In the genomic region with DNA sequence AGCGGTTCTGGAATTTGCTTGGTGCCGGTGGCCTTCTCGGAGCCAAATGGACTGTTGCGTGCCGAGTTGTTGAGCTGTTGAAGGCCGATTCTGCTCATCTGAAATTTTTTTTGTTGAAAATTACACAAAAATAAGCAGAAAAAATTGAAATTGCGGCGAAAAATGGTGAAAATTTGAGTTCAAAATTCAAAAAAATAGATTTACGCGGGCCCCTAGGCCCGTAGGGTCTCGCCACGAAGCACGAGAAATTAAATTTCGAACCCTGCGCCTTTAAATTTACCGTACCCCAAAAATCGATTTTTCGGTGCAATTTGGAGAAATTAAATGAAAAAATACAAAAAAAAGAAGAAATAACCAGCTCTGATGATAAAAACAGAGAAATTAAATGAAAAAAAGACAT, we compare ENCODE assay signal across 2 worm cellular contexts.
A peak's percentile ranks its signal among the peaks of the same experiment; 100 is the strongest.
TF ChIP-seq lines count a peak whose summit lies in the region.

Gene gmn-1, minus strand, starts transcription at position 98 of the 400 bp plus-strand sequence.

TF ChIP-seq in whole organism, L4 larva, 104 proteins besides CTCF, POLR2A, EP300 and RAD21 (continued from another document):
- TF ChIP-seq gei-8 (GFP tag; optimal IDR thresholded peaks at IDR 0.05; lab: Kevin White, UChicago) (no peak), daf-19 (GFP tag; conservative IDR thresholded peaks at IDR 0.05; lab: Robert Waterston, UW) (no peak), pqm-1 (tag; optimal IDR thresholded peaks at IDR 0.05; lab: Kevin White, UChicago) (no peak), egl-43 (GFP tag; IDR thresholded peaks at IDR 0.05; lab: Robert Waterston, UW) (no peak), nhr-111 (GFP tag; optimal IDR thresholded peaks at IDR 0.05; lab: Kevin White, UChicago) (no peak), F37D6.2 (tag; optimal IDR thresholded peaks at IDR 0.05; lab: Kevin White, UChicago) (no peak), ctbp-1 (GFP tag; IDR thresholded peaks at IDR 0.05; lab: Robert Waterston, UW) (no peak), F49E8.2 (tag; optimal IDR thresholded peaks at IDR 0.05; lab: Kevin White, UChicago; ENCODE audit: borderline replicate concordance) (peak; percentile 41), lir-3 (tag; optimal IDR thresholded peaks at IDR 0.05; lab: Kevin White, UChicago) (no peak), ceh-28 (tag; optimal IDR thresholded peaks at IDR 0.05; lab: Kevin White, UChicago) (no peak)
TF ChIP-seq in whole organism, L4 larva: peak in this region for 6.

TF ChIP-seq in whole organism, young adult, 124 proteins besides CTCF, POLR2A, EP300 and RAD21 (continued from another document):
- TF ChIP-seq Y53F4B.3 (GFP tag; IDR thresholded peaks at IDR 0.05; lab: Robert Waterston, UW) (no peak), nhr-120 (GFP tag; IDR thresholded peaks at IDR 0.05; lab: Robert Waterston, UW) (no peak), lsl-1 (GFP tag; optimal IDR thresholded peaks at IDR 0.05; lab: Kevin White, UChicago) (peak; percentile 92), ztf-3 (GFP tag; optimal IDR thresholded peaks at IDR 0.05; lab: Kevin White, UChicago) (no peak), ekl-4 (GFP tag; IDR thresholded peaks at IDR 0.05; lab: Robert Waterston, UW) (peak; percentile 44; the same call in 1 of the 2 replicates), mes-4 (tag; optimal IDR thresholded peaks at IDR 0.05; lab: Kevin White, UChicago) (no peak), ceh-40 (GFP tag; IDR thresholded peaks at IDR 0.05; lab: Robert Waterston, UW) (no peak), athp-1 (tag; optimal IDR thresholded peaks at IDR 0.05; lab: Kevin White, UChicago) (peak; percentile 53), nhr-90 (tag; optimal IDR thresholded peaks at IDR 0.05; lab: Kevin White, UChicago) (no peak), C17E4.6 (GFP tag; IDR thresholded peaks at IDR 0.05; lab: Robert Waterston, UW) (no peak), lin-35 (GFP tag; optimal IDR thresholded peaks at IDR 0.05; lab: Kevin White, UChicago) (peak in 1 of 3 experiments; percentile 26), D2030.7 (GFP tag; IDR thresholded peaks at IDR 0.05; lab: Robert Waterston, UW) (peak; percentile 88), hsf-1 (GFP tag; IDR thresholded peaks at IDR 0.05; lab: Robert Waterston, UW) (0 out of 2 replicates have a peak, but pooled peaks have one; percentile 31), F33H1.4 (GFP tag; IDR thresholded peaks at IDR 0.05; lab: Robert Waterston, UW) (peak; percentile 93), C06A6.2 (GFP tag; conservative IDR thresholded peaks at IDR 0.05; lab: Robert Waterston, UW) (no peak), K11D2.4 (GFP tag; IDR thresholded peaks at IDR 0.05; lab: Robert Waterston, UW) (no peak), snpc-4 (GFP tag; optimal IDR thresholded peaks at IDR 0.05; lab: Kevin White, UChicago) (no peak), snpc-4 (tag; optimal IDR thresholded peaks at IDR 0.05; lab: Kevin White, UChicago) (peak in 1 of 4 experiments; percentile 23), F57A8.1 (GFP tag; optimal IDR thresholded peaks at IDR 0.05; lab: Kevin White, UChicago) (no peak), F49E8.2 (tag; optimal IDR thresholded peaks at IDR 0.05; lab: Kevin White, UChicago; ENCODE audit: insufficient read depth) (no peak), xnd-1 (tag; optimal IDR thresholded peaks at IDR 0.05; lab: Kevin White, UChicago) (peak; percentile 90), Y56A3A.18 (GFP tag; IDR thresholded peaks at IDR 0.05; lab: Robert Waterston, UW) (no peak), snpc-1.3 (tag; optimal IDR thresholded peaks at IDR 0.05; lab: Kevin White, UChicago; ENCODE audit: insufficient read depth) (peak; percentile 42), Y79H2A.3 (GFP tag; conservative IDR thresholded peaks at IDR 0.05; lab: Robert Waterston, UW) (0 out of 2 replicates have a peak, but pooled peaks have one; percentile 23), egrh-3 (GFP tag; IDR thresholded peaks at IDR 0.05; lab: Robert Waterston, UW) (no peak), lin-54 (GFP tag; optimal IDR thresholded peaks at IDR 0.05; lab: Kevin White, UChicago) (peak; percentile 85)
